Worm (Caenorhabditis elegans): ENCODE data around the gene srv-12.

Gene srv-12

DNA sequence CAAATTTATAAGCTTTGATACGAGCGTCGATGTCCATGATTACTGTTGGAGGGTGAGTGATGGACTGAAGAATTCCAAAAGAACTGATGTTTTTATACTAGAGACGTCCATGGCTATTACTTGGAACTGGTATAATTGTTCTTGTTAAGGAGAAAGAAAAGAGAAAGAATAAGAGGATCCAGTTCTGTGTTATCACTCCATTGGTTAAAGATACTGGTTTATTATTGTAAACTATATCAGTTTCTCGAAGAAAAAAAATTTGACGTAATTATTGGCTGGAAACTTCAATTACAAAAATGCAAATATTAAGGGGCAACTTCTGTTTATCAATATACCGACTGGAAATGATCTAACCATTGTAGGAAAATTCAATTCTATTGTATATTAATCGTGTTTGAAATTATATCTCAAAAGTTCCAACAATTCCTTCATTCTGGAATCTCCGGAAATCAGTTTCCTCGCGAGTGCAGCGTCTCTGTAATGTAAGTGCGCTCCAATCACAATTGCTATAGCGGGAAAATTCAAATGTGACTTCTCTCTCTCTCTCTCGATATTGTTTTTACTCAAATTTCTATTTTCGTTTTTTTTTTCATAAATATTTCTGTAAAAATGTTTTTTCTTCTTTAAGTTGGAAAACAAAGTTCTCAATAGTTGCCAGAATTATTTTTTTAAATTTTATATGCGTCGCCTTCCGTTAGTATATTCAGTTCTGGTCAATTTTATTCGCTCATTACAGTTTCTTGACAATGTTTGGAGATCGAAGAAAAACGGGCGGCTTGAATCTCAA, 32.1 kb upstream of the srv-12 start, which contains the start of the genes col-2 and ndc-80 (continued):
- TF ChIP-seq unc-62 (GFP tag; optimal IDR thresholded peaks at IDR 0.05) (no peak), ztf-1 (GFP tag; conservative IDR thresholded peaks at IDR 0.05) (no peak), alr-1 (tag; optimal IDR thresholded peaks at IDR 0.05) (no peak)

DNA sequence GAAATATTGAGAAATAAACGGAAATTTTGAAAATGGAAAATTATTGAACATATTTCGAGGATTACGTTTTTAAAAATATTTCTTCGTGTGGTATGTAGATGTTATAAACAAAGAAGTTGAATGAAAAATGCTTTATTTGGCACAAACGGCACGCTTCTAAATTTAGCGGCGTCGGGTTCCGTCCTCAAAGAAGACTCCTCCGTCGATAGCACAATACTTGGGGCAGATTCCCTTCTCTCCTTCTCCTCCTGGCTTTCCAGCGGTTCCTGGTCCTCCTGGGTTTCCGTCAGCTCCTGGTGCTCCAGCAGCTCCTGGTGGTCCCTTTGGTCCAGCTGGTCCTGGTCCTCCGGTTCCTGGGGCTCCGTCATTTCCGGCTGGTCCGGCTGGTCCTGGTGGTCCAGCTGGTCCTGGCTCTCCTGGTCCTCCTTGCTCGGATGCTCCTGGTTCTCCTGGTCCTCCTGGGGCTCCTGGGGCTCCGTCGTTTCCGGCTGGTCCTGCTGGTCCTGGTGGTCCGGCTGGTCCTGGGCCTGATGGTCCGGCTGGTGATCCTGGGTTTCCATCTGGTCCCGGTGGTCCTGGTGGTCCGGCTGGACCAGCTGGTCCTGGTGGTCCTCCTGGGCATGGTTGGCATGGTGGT, 31.0 kb upstream of the srv-12 start, which contains the start of gene W01B6.8:
Gene W01B6.8 (minus strand): TSS at position 51 of the 637 bp plus-strand sequence.
- TF ChIP-seq ceh-16 (tag; optimal IDR thresholded peaks at IDR 0.05) (no peak), egl-27 (tag; optimal IDR thresholded peaks at IDR 0.05) (no peak)

DNA sequence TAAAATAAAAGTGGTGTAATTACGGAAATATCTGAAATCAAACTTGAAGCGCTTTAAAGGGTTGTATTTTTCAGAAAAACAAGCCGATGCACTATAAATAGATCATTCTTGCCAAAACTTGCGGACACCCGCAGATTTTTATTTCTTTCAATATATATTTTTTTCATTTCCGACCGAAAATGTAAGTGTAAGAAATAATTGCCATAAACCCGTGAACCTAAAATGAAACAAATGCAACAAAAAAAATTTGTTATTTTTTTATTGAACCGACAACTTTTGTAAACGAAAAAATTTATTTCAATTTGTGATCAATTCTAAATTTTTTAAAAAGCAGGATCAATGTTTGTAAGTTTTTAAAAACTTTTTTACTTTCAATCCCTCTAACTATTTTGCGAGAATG, 27.4 kb upstream of the srv-12 start, which contains the start of gene W01B6.6:
Gene W01B6.6 (plus strand): TSS at position 301 of the 400 bp plus-strand sequence.
- TF ChIP-seq mab-5 (tag; optimal IDR thresholded peaks at IDR 0.05): no peak
- TF ChIP-seq crh-2 (tag; optimal IDR thresholded peaks at IDR 0.05): no peak
- no peak for TF ChIP-seq aly-2 (tag; optimal IDR thresholded peaks at IDR 0.05)
- no peak for TF ChIP-seq dmd-4 (tag; optimal IDR thresholded peaks at IDR 0.05)
- no peak for TF ChIP-seq nhr-129 (tag; optimal IDR thresholded peaks at IDR 0.05)
- TF ChIP-seq peb-1 (tag; optimal IDR thresholded peaks at IDR 0.05): no peak
- TF ChIP-seq snpc-4 (tag; optimal IDR thresholded peaks at IDR 0.05): no peak
- no peak for TF ChIP-seq ztf-4 (tag; optimal IDR thresholded peaks at IDR 0.05)
- TF ChIP-seq ZK546.5 (tag; optimal IDR thresholded peaks at IDR 0.05): no peak

DNA sequence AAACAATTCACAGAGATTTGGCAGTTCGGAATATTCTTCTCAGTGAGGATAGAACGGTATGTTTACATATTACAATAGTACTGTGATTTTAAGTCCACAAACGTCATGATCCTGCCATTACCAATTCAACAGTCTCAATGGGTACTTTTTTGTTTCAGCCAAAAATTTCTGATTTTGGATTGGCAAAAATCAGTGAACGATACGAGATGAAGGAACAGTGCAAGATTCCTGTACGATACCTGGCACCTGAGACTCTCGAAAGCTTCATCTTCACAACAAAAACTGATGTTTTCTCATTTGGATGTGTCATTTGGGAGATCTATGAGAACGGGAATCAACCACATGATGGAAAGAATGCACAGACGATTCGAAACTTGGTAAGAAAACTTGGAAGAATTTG, 24.6 kb upstream of the srv-12 start:
- TF ChIP-seq egl-27 (tag; optimal IDR thresholded peaks at IDR 0.05) (no peak), ZK546.5 (tag; optimal IDR thresholded peaks at IDR 0.05) (no peak), sma-9 (GFP tag; optimal IDR thresholded peaks at IDR 0.05) (no peak), sma-9 (tag; optimal IDR thresholded peaks at IDR 0.05) (no peak), mbf-1 (tag; optimal IDR thresholded peaks at IDR 0.05) (no peak), ztf-1 (GFP tag; conservative IDR thresholded peaks at IDR 0.05) (no peak), blmp-1 (tag; optimal IDR thresholded peaks at IDR 0.05; ENCODE audit: insufficient read depth) (no peak), nhr-6 (tag; optimal IDR thresholded peaks at IDR 0.05) (no peak), nhr-10 (tag; optimal IDR thresholded peaks at IDR 0.05) (no peak)

DNA sequence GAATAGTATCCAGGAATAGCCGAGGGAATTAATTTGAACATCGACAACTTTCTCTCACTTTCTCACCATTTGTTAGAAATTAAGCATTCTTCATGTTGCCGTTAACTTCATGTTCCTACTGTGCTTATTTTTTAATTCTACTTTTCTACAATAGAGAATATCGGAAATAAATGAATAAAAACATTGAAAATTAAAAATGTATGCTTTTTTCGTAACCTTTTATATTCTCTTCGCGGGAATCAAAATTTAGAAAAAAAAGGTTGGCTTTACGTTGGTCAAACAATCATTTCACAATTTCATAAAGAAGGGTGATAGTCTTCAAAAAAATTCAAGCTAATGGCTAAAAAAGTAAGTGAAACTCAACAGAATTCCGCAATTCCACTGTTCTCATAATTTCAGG, 22.4 kb upstream of the srv-12 start, which contains the start of gene W01B6.5:
Gene W01B6.5 (plus strand): TSS at position 301 of the 400 bp plus-strand sequence.
- no peak for TF ChIP-seq ceh-16 (tag; optimal IDR thresholded peaks at IDR 0.05)
- no peak for TF ChIP-seq aly-2 (tag; optimal IDR thresholded peaks at IDR 0.05)
- TF ChIP-seq mbf-1 (tag; optimal IDR thresholded peaks at IDR 0.05): no peak
- TF ChIP-seq nhr-129 (tag; optimal IDR thresholded peaks at IDR 0.05): no peak
- no peak for TF ChIP-seq zag-1 (tag; optimal IDR thresholded peaks at IDR 0.05)
- TF ChIP-seq nhr-237 (tag; optimal IDR thresholded peaks at IDR 0.05): no peak
- no peak for TF ChIP-seq unc-39 (tag; optimal IDR thresholded peaks at IDR 0.05)
- TF ChIP-seq R02D3.7 (tag; optimal IDR thresholded peaks at IDR 0.05): no peak
- TF ChIP-seq lin-39 (tag; optimal IDR thresholded peaks at IDR 0.05): no peak
- TF ChIP-seq unc-55 (GFP tag; optimal IDR thresholded peaks at IDR 0.05): no peak
- no peak for TF ChIP-seq C34F6.9 (tag; optimal IDR thresholded peaks at IDR 0.05)
- TF ChIP-seq nhr-77 (tag; optimal IDR thresholded peaks at IDR 0.05): no peak
- TF ChIP-seq F13H6.1 (tag; optimal IDR thresholded peaks at IDR 0.05): no peak
- no peak for TF ChIP-seq dmd-4 (tag; optimal IDR thresholded peaks at IDR 0.05)
- no peak for TF ChIP-seq sem-4 (tag; optimal IDR thresholded peaks at IDR 0.05)
- TF ChIP-seq skn-1 (tag; optimal IDR thresholded peaks at IDR 0.05): no peak

DNA sequence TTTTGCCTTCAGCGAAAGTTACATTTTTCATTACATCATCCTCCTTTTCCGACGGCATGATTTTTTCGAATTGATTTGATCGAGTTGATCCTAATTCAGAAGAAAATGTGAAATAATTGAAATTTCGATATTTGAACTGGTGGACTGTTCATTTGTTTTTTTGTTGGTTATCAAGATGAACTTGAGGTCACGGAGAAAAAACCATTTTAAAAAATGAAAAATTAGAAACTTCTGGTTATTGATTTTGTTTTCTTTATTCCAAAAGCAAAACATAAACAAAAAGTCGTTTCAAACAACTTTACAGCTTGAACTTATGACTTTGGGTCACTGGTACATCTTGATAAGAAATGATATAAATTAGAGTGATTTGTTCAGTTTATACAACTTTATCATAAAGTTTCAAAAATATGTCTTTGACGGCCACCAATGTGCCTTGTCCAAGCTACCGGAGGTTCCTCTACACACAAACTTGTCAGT, 21.6 kb upstream of the srv-12 start, which contains the start of the genes ttbk-4 and W01B6.4:
Gene ttbk-4 (minus strand): TSS at position 101 of the 477 bp plus-strand sequence.
Gene W01B6.4 (plus strand): TSS at position 427 of the 477 bp plus-strand sequence.
- TF ChIP-seq ztf-1 (GFP tag; conservative IDR thresholded peaks at IDR 0.05) (no peak), nhr-11 (tag; optimal IDR thresholded peaks at IDR 0.05) (no peak), Y55F3AM.14 (GFP tag; optimal IDR thresholded peaks at IDR 0.05) (no peak)

Measured in whole organism, L2 larva.